Worm (Caenorhabditis elegans) whole organism, L3 larva: ENCODE measurements around the gene pho-4.

Experiments used
- R02D3.7 ChIP-seq: fragments of 150-350 bp; optimal IDR thresholded peaks from 2 replicates; lab custom pipeline; 2014; ENCODE audit warnings: missing biosample characterization, missing genetic modification characterization
- ZK546.5 ChIP-seq: sonication (generic microtip); optimal IDR thresholded peaks from 2 replicates; lab custom pipeline; 2017; ENCODE audit warnings: missing biosample characterization, missing genetic modification characterization
- ama-1 ChIP-seq: fragments of 150-350 bp; optimal IDR thresholded peaks from 2 replicates; lab custom pipeline; 2018
- ceh-28 ChIP-seq: fragments of 150-350 bp; optimal IDR thresholded peaks from 2 replicates; lab custom pipeline; 2014; ENCODE audit warnings: missing biosample characterization, missing genetic modification reagents, missing genetic modification characterization
- ceh-9 ChIP-seq: sonication (generic microtip); optimal IDR thresholded peaks from 2 replicates; lab custom pipeline; 2018; ENCODE audit warnings: missing biosample characterization, missing genetic modification characterization
- egl-5 ChIP-seq: fragments of 150-350 bp; optimal IDR thresholded peaks from 2 replicates; lab custom pipeline; 2017; ENCODE audit warnings: missing biosample characterization, missing genetic modification reagents, missing genetic modification characterization, inconsistent platforms
- elt-1 ChIP-seq: fragments of 150-350 bp; optimal IDR thresholded peaks from 2 replicates; lab custom pipeline; 2014; ENCODE audit warnings: missing biosample characterization, missing genetic modification characterization
- elt-2 ChIP-seq: sonication (generic microtip); optimal IDR thresholded peaks from 2 replicates; lab custom pipeline; 2016; ENCODE audit warnings: missing genetic modification reagents, mild to moderate bottlenecking, missing genetic modification characterization, missing compliant biosample characterization
- fkh-2 ChIP-seq: fragments of 150-350 bp; optimal IDR thresholded peaks from 2 replicates; lab custom pipeline; 2014; ENCODE audit warnings: missing biosample characterization, missing genetic modification reagents, missing genetic modification characterization
- fos-1 ChIP-seq: fragments of 150-350 bp; optimal IDR thresholded peaks from 2 replicates; lab custom pipeline; 2014; ENCODE audit warnings: missing biosample characterization, missing genetic modification characterization
- jun-1 ChIP-seq: fragments of 150-350 bp; optimal IDR thresholded peaks from 2 replicates; lab custom pipeline; 2014; ENCODE audit warnings: missing biosample characterization, missing genetic modification reagents, missing genetic modification characterization
- lin-39 ChIP-seq: fragments of 150-350 bp; optimal IDR thresholded peaks from 2 replicates; lab custom pipeline; 2018; ENCODE audit warnings: missing biosample characterization, missing genetic modification reagents, missing genetic modification characterization
- mdl-1 ChIP-seq: fragments of 150-350 bp; optimal IDR thresholded peaks from 2 replicates; lab custom pipeline; 2014; ENCODE audit warnings: missing biosample characterization, missing genetic modification characterization
- nfya-1 ChIP-seq: sonication (generic microtip); optimal IDR thresholded peaks from 2 replicates; lab custom pipeline; 2017; ENCODE audit warnings: missing genetic modification characterization, mild to moderate bottlenecking, missing compliant biosample characterization, antibody characterized with exemption, moderate library complexity; ENCODE audit not compliant: insufficient read depth
- nhr-11 ChIP-seq: fragments of 150-350 bp; optimal IDR thresholded peaks from 2 replicates; lab custom pipeline; 2014; ENCODE audit warnings: missing biosample characterization, missing genetic modification characterization
- nhr-23 ChIP-seq: fragments of 150-350 bp; optimal IDR thresholded peaks from 2 replicates; lab custom pipeline; 2014; ENCODE audit warnings: missing biosample characterization, missing genetic modification reagents, missing genetic modification characterization
- nhr-237 ChIP-seq: fragments of 150-350 bp; optimal IDR thresholded peaks from 2 replicates; lab custom pipeline; 2014; ENCODE audit warnings: missing biosample characterization, missing genetic modification characterization
- nhr-25 ChIP-seq: sonication (generic microtip); optimal IDR thresholded peaks from 2 replicates; lab custom pipeline; 2017; ENCODE audit warnings: missing biosample characterization, missing genetic modification characterization
- nhr-67 ChIP-seq: fragments of 150-350 bp; optimal IDR thresholded peaks from 2 replicates; lab custom pipeline; 2014; ENCODE audit warnings: missing biosample characterization, missing genetic modification characterization
- pha-4 ChIP-seq: fragments of 150-350 bp; optimal IDR thresholded peaks from 2 replicates; lab custom pipeline; 2014; ENCODE audit warnings: missing biosample characterization, missing genetic modification reagents, missing genetic modification characterization
- pqm-1 ChIP-seq: fragments of 150-350 bp; optimal IDR thresholded peaks from 2 replicates; lab custom pipeline; 2017; ENCODE audit warnings: missing biosample characterization, missing genetic modification characterization, inconsistent platforms
- skn-1 ChIP-seq: fragments of 150-350 bp; optimal IDR thresholded peaks from 2 replicates; lab custom pipeline; 2014; ENCODE audit warnings: missing biosample characterization, missing genetic modification characterization

The pho-4 gene

DNA sequence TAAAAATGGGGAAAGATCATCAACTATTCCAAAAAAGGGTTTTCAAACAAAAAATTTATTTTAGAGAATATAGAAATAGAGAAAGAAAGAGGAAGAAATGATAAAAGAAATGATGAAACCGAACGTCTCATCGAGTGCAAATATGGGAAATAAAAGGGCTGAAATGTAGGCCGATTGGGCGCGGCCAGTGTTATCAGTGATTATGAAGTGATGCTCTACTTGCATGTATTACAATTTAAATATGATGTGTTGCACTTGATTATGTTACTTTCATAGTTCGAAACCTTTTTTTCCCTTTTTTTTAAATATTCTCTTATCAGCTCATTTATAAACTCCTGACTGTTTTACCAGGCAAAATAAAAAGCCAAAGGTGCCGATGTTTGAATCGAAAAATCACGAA, 46.5 kb downstream of the pho-4 start:
- peak; percentile 45 for TF ChIP-seq jun-1 (tag; lab: Kevin White, UChicago)
- no peak for TF ChIP-seq elt-1 (tag; lab: Kevin White, UChicago)
- TF ChIP-seq mdl-1 = no peak
- TF ChIP-seq pqm-1 = peak; percentile 92
- peak; percentile 10 for TF ChIP-seq pha-4 (tag; lab: Kevin White, UChicago)
- no peak for TF ChIP-seq nhr-25
- TF ChIP-seq elt-2 (tag; lab: Kevin White, UChicago) = peak; percentile 99

DNA sequence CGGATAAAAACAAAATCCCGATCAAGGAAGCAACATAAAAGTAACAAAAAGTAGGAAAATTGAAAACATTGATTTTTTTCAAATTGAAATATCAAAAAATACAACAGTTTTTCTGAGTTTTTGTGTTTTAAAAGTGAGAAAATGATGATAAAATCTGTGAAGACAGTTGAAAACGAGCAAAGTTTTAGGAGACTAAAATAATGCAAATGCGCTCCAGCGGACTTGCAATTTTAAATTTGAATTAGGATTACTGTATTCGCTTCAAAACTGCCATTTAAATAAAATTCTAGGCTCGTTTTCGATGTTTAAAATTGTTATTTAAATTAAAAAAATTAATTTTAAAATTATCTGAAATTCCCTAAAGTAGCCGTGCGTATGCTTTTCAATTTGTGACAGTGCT, 50.3 kb downstream of the pho-4 start:
- TF ChIP-seq nhr-67 (tag; lab: Kevin White, UChicago) (no peak), elt-2 (tag; lab: Kevin White, UChicago) (no peak), mdl-1 (no peak), R02D3.7 (tag; lab: Kevin White, UChicago) (no peak), egl-5 (tag; lab: Kevin White, UChicago) (no peak), skn-1 (tag; lab: Kevin White, UChicago) (no peak), nfya-1 (tag; lab: Kevin White, UChicago) (no peak), ceh-28 (tag; lab: Kevin White, UChicago) (no peak), lin-39 (tag; lab: Kevin White, UChicago) (no peak), nhr-11 (no peak), nhr-237 (tag; lab: Kevin White, UChicago) (no peak), ZK546.5 (tag; lab: Kevin White, UChicago) (no peak)

ce11 chrII:5187469-5187868, 50.8 kb downstream of the pho-4 start, which contains the start of gene crh-2:
Gene crh-2 (minus strand): TSS chrII:5187569.
- TF ChIP-seq nhr-11 (no peak), fkh-2 (tag; lab: Kevin White, UChicago) (no peak), nhr-23 (tag; lab: Kevin White, UChicago) (no peak), fos-1 (tag; lab: Kevin White, UChicago) (no peak)

DNA sequence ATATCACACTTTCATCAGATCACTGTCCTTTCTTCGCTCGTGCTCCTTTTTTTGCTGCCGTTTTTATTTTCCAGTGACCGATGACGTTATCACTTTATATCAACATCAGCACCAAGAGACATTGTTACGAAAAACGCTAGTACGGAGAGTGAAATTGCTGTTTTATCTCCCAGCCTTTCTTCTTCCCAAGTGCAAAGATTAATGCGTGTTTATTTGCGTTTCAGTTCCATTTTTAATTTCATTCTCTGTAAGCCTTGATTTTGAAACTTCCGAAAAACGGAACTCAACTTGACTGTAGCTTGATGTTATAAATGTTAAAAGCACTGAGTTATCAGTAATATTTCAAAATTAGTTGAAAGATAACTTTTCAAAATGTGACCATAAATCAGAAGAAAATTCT, 51.4 kb downstream of the pho-4 start:
- TF ChIP-seq ceh-9 (tag; lab: Kevin White, UChicago) (no peak), elt-2 (tag; lab: Kevin White, UChicago) (peak; percentile 94), ama-1 (lab: Kevin White, UChicago) (no peak), pqm-1 (peak; percentile 30)
